Worm (Caenorhabditis elegans) whole organism, L3 larva: ENCODE data around the gene nfi-1.

Experiments used
- R02D3.7 ChIP-seq: fragments of 150-350 bp; optimal IDR thresholded peaks from 2 replicates; lab custom pipeline; 2014; ENCODE audit warnings: missing biosample characterization, missing genetic modification characterization
- ceh-16 ChIP-seq: sonication (generic microtip); optimal IDR thresholded peaks from 2 replicates; lab custom pipeline; 2017; ENCODE audit warnings: missing biosample characterization, missing genetic modification characterization
- ceh-28 ChIP-seq: fragments of 150-350 bp; optimal IDR thresholded peaks from 2 replicates; lab custom pipeline; 2014; ENCODE audit warnings: missing biosample characterization, missing genetic modification reagents, missing genetic modification characterization
- daf-12 ChIP-seq: fragments of 150-350 bp; optimal IDR thresholded peaks from 2 replicates; lab custom pipeline; 2014; ENCODE audit warnings: missing biosample characterization, missing genetic modification reagents, missing genetic modification characterization
- egl-27 ChIP-seq: sonication (generic microtip); optimal IDR thresholded peaks from 4 replicates; lab custom pipeline; 2017; ENCODE audit warnings: missing biosample characterization, missing genetic modification reagents, missing genetic modification characterization
- egl-5 ChIP-seq: fragments of 150-350 bp; optimal IDR thresholded peaks from 2 replicates; lab custom pipeline; 2017; ENCODE audit warnings: missing biosample characterization, missing genetic modification reagents, missing genetic modification characterization, inconsistent platforms
- elt-2 ChIP-seq: sonication (generic microtip); optimal IDR thresholded peaks from 2 replicates; lab custom pipeline; 2016; ENCODE audit warnings: missing genetic modification reagents, mild to moderate bottlenecking, missing genetic modification characterization, missing compliant biosample characterization
- elt-3 ChIP-seq, 3 experiments: fragments of 150-350 bp in 1 of 3; sonication (generic microtip) in 2 of 3; optimal IDR thresholded peaks; 2 replicates in 2 of 3; 4 replicates in 1 of 3; lab custom pipeline; 2014 to 2017; ENCODE audit warnings: missing biosample characterization in 3 of 3, missing genetic modification characterization in 3 of 3
- eor-1 ChIP-seq, 2 experiments: fragments of 150-350 bp; optimal IDR thresholded peaks; 2 replicates each; lab custom pipeline; 2014 to 2018; ENCODE audit warnings: missing biosample characterization in 2 of 2, missing genetic modification characterization in 2 of 2
- fkh-10 ChIP-seq: sonication (generic microtip); optimal IDR thresholded peaks from 2 replicates; lab custom pipeline; 2017; ENCODE audit warnings: missing biosample characterization, missing genetic modification reagents, missing genetic modification characterization
- fkh-2 ChIP-seq: fragments of 150-350 bp; optimal IDR thresholded peaks from 2 replicates; lab custom pipeline; 2014; ENCODE audit warnings: missing biosample characterization, missing genetic modification reagents, missing genetic modification characterization
- fos-1 ChIP-seq: fragments of 150-350 bp; optimal IDR thresholded peaks from 2 replicates; lab custom pipeline; 2014; ENCODE audit warnings: missing biosample characterization, missing genetic modification characterization
- hmg-11 ChIP-seq: sonication (generic microtip); optimal IDR thresholded peaks from 2 replicates; lab custom pipeline; 2016; ENCODE audit warnings: missing genetic modification characterization, missing compliant biosample characterization
- jun-1 ChIP-seq: fragments of 150-350 bp; optimal IDR thresholded peaks from 2 replicates; lab custom pipeline; 2014; ENCODE audit warnings: missing biosample characterization, missing genetic modification reagents, missing genetic modification characterization
- mdl-1 ChIP-seq: fragments of 150-350 bp; optimal IDR thresholded peaks from 2 replicates; lab custom pipeline; 2014; ENCODE audit warnings: missing biosample characterization, missing genetic modification characterization
- mml-1 ChIP-seq: fragments of 150-350 bp; sonication (generic microtip); optimal IDR thresholded peaks from 3 replicates; lab custom pipeline; 2014; ENCODE audit warnings: missing biosample characterization, missing genetic modification characterization
- nhr-11 ChIP-seq: fragments of 150-350 bp; optimal IDR thresholded peaks from 2 replicates; lab custom pipeline; 2014; ENCODE audit warnings: missing biosample characterization, missing genetic modification characterization
- nhr-23 ChIP-seq: fragments of 150-350 bp; optimal IDR thresholded peaks from 2 replicates; lab custom pipeline; 2014; ENCODE audit warnings: missing biosample characterization, missing genetic modification reagents, missing genetic modification characterization
- nhr-237 ChIP-seq: fragments of 150-350 bp; optimal IDR thresholded peaks from 2 replicates; lab custom pipeline; 2014; ENCODE audit warnings: missing biosample characterization, missing genetic modification characterization
- nhr-25 ChIP-seq: sonication (generic microtip); optimal IDR thresholded peaks from 2 replicates; lab custom pipeline; 2017; ENCODE audit warnings: missing biosample characterization, missing genetic modification characterization
- nhr-28 ChIP-seq: fragments of 150-350 bp; optimal IDR thresholded peaks from 2 replicates; lab custom pipeline; 2014; ENCODE audit warnings: missing biosample characterization, missing genetic modification characterization
- nhr-43 ChIP-seq: sonication (generic microtip); optimal IDR thresholded peaks from 2 replicates; lab custom pipeline; 2016; ENCODE audit warnings: mild to moderate bottlenecking, missing genetic modification characterization, missing compliant biosample characterization; ENCODE audit not compliant: poor library complexity, severe bottlenecking
- nhr-76 ChIP-seq: fragments of 150-350 bp; sonication (generic microtip); optimal IDR thresholded peaks from 5 replicates; lab custom pipeline; 2014; ENCODE audit warnings: missing biosample characterization, missing genetic modification characterization
- nhr-77 ChIP-seq: fragments of 150-350 bp; optimal IDR thresholded peaks from 2 replicates; lab custom pipeline; 2014; ENCODE audit warnings: missing biosample characterization, missing genetic modification characterization
- pqm-1 ChIP-seq: fragments of 150-350 bp; optimal IDR thresholded peaks from 2 replicates; lab custom pipeline; 2017; ENCODE audit warnings: missing biosample characterization, missing genetic modification characterization, inconsistent platforms
- sea-2 ChIP-seq: fragments of 150-350 bp; sonication (generic microtip); optimal IDR thresholded peaks from 4 replicates; lab custom pipeline; 2014; ENCODE audit warnings: missing biosample characterization, missing genetic modification reagents, missing genetic modification characterization
- skn-1 ChIP-seq: fragments of 150-350 bp; optimal IDR thresholded peaks from 2 replicates; lab custom pipeline; 2014; ENCODE audit warnings: missing biosample characterization, missing genetic modification characterization
- tbx-2 ChIP-seq: sonication (generic microtip); optimal IDR thresholded peaks from 2 replicates; lab custom pipeline; 2016; ENCODE audit warnings: mild to moderate bottlenecking, missing genetic modification characterization, missing compliant biosample characterization
- unc-62 ChIP-seq: fragments of 150-350 bp; sonication (generic microtip); optimal IDR thresholded peaks from 4 replicates; lab custom pipeline; 2014; ENCODE audit warnings: missing biosample characterization, missing genetic modification reagents, missing genetic modification characterization
- ztf-11 ChIP-seq: fragments of 150-350 bp; optimal IDR thresholded peaks from 2 replicates; lab custom pipeline; 2014; ENCODE audit warnings: missing biosample characterization, missing genetic modification characterization

nfi-1 gene

ce11 chrII:7577412-7577811 is 39.4 kb downstream of the nfi-1 start, which contains the start of gene F35D2.6:
TSS of gene F35D2.6 (plus strand) at chrII:7577712.
- TF ChIP-seq nhr-23 (no peak), nhr-28 (tag; lab: Kevin White, UChicago) (no peak), skn-1 (tag; lab: Kevin White, UChicago) (no peak), nhr-43 (tag; lab: Kevin White, UChicago) (no peak), hmg-11 (tag; lab: Kevin White, UChicago) (no peak), eor-1 (tag; optimal IDR thresholded peaks at IDR 0.05; lab: Kevin White, UChicago) (no peak), jun-1 (tag; lab: Kevin White, UChicago) (no peak), nhr-25 (tag; lab: Kevin White, UChicago) (no peak)

- TF ChIP-seq nhr-43 (tag; lab: Kevin White, UChicago): no peak
- no peak for TF ChIP-seq nhr-11 (tag; lab: Kevin White, UChicago)
- TF ChIP-seq nhr-237 (tag; lab: Kevin White, UChicago): no peak
- no peak for TF ChIP-seq elt-2 (tag; lab: Kevin White, UChicago)
- no peak for TF ChIP-seq sea-2 (GFP tag; lab: Kevin White, UChicago)
- TF ChIP-seq fkh-10: no peak
- no peak for TF ChIP-seq unc-62 (GFP tag; lab: Kevin White, UChicago)
- no peak for TF ChIP-seq eor-1 (tag; optimal IDR thresholded peaks at IDR 0.05; lab: Kevin White, UChicago)
- TF ChIP-seq pqm-1 (tag; lab: Kevin White, UChicago): no peak
- TF ChIP-seq nhr-76: no peak
Measured at ce11 chrII:7583555-7583954, 45.6 kb downstream of the nfi-1 start, which contains the start of gene mks-3. TSS of gene mks-3 (minus strand) at chrII:7583655.

ce11 chrII:7588295-7588694 is 50.3 kb downstream of the nfi-1 start:
- TF ChIP-seq tbx-2 (no peak), ztf-11 (tag; lab: Kevin White, UChicago) (no peak), nhr-25 (tag; lab: Kevin White, UChicago) (no peak), egl-5 (tag; lab: Kevin White, UChicago) (no peak), eor-1 (tag; optimal IDR thresholded peaks at IDR 0.05; lab: Kevin White, UChicago) (no peak), fkh-10 (no peak), elt-2 (tag; lab: Kevin White, UChicago) (no peak), daf-12 (tag; lab: Kevin White, UChicago) (no peak), nhr-43 (tag; lab: Kevin White, UChicago) (no peak), nhr-77 (no peak), mml-1 (tag; lab: Kevin White, UChicago) (no peak), egl-27 (tag; lab: Kevin White, UChicago) (no peak), fos-1 (tag; lab: Kevin White, UChicago) (no peak), fkh-2 (tag; lab: Kevin White, UChicago) (no peak), ceh-16 (tag; lab: Kevin White, UChicago) (no peak), elt-3 (tag; optimal IDR thresholded peaks at IDR 0.05; lab: Kevin White, UChicago) (no peak), ceh-28 (tag; lab: Kevin White, UChicago) (no peak), nhr-237 (tag; lab: Kevin White, UChicago) (no peak), mdl-1 (tag; lab: Kevin White, UChicago) (no peak), R02D3.7 (no peak)
